Fruit fly (Drosophila melanogaster) whole organism, embryonic: ENCODE results near the gene Cdc5.

ENCODE experiments used
- Bgb ChIP-seq: fragments of 200-800 bp; sonication (Bioruptor generic); IDR thresholded peaks from 2 replicates; pipeline ENCODE4 v1.3.6; 2022; ENCODE audit warnings: missing biosample characterization, missing genetic modification characterization; ENCODE audit not compliant: partially characterized antibody
- CG10366 ChIP-seq: fragments of 200-800 bp; sonication (Bioruptor generic); IDR thresholded peaks from 2 replicates; pipeline ENCODE4 v1.3.6; 2022; ENCODE audit warnings: missing biosample characterization, missing genetic modification characterization
- CG10959 ChIP-seq: fragments of 200-800 bp; sonication (Bioruptor generic); IDR thresholded peaks from 2 replicates; pipeline ENCODE4 v1.3.6; 2022; ENCODE audit warnings: missing biosample characterization, missing genetic modification characterization
- CG13894 ChIP-seq: fragments of 200-800 bp; sonication (Bioruptor generic); optimal IDR thresholded peaks from 3 replicates; lab custom pipeline; 2018; ENCODE audit warnings: missing biosample characterization, mild to moderate bottlenecking, missing genetic modification characterization, moderate library complexity
- CG14441 ChIP-seq: fragments of 200-800 bp; sonication (Bioruptor generic); IDR thresholded peaks from 2 replicates; pipeline ENCODE4 v1.3.6; 2022; ENCODE audit warnings: missing biosample characterization, missing genetic modification characterization
- CG17802 ChIP-seq: fragments of 200-800 bp; sonication (Bioruptor generic); optimal IDR thresholded peaks from 2 replicates; lab custom pipeline; 2018; ENCODE audit warnings: missing biosample characterization, mild to moderate bottlenecking, missing genetic modification characterization, moderate library complexity
- CG17829 ChIP-seq: fragments of 200-800 bp; optimal IDR thresholded peaks from 2 replicates; lab custom pipeline; 2019; ENCODE audit warnings: missing biosample characterization, mild to moderate bottlenecking, missing genetic modification characterization, moderate library complexity
- CG1832 ChIP-seq: fragments of 200-800 bp; sonication (Bioruptor generic); optimal IDR thresholded peaks from 2 replicates; lab custom pipeline; 2017; ENCODE audit warnings: missing biosample characterization, mild to moderate bottlenecking, missing genetic modification characterization, inconsistent platforms
- CG18476 ChIP-seq: fragments of 200-800 bp; sonication (Bioruptor generic); optimal IDR thresholded peaks from 2 replicates; lab custom pipeline; 2016; ENCODE audit warnings: missing biosample characterization, mild to moderate bottlenecking, missing genetic modification characterization
- CG6683 ChIP-seq: fragments of 200-800 bp; sonication (Bioruptor generic); optimal IDR thresholded peaks from 2 replicates; lab custom pipeline; 2017; ENCODE audit warnings: missing biosample characterization, mild to moderate bottlenecking, missing genetic modification characterization, missing genetic modification reagents
- CG6765 ChIP-seq: fragments of 200-800 bp; sonication (Bioruptor generic); optimal IDR thresholded peaks from 3 replicates; lab custom pipeline; 2017; ENCODE audit warnings: missing biosample characterization, mild to moderate bottlenecking, missing genetic modification characterization
- CG7357 ChIP-seq: fragments of 200-800 bp; sonication (Bioruptor generic); IDR thresholded peaks from 3 replicates; pipeline ENCODE4 v1.3.6; 2022; ENCODE audit warnings: missing biosample characterization, missing genetic modification characterization
- CG7839 ChIP-seq: fragments of 200-800 bp; sonication (Bioruptor generic); optimal IDR thresholded peaks from 3 replicates; lab custom pipeline; 2018; ENCODE audit warnings: missing biosample characterization, mild to moderate bottlenecking, missing genetic modification characterization, moderate library complexity
- CG8089 ChIP-seq: fragments of 200-800 bp; sonication (Bioruptor generic); optimal IDR thresholded peaks from 3 replicates; lab custom pipeline; 2016; ENCODE audit warnings: missing biosample characterization, missing genetic modification characterization
- CG8944 ChIP-seq: fragments of 200-800 bp; sonication (Bioruptor generic); optimal IDR thresholded peaks from 3 replicates; lab custom pipeline; 2016; ENCODE audit warnings: missing biosample characterization, missing genetic modification characterization
- Chrac-16 ChIP-seq: fragments of 200-800 bp; sonication (Bioruptor generic); optimal IDR thresholded peaks from 3 replicates; lab custom pipeline; 2016; ENCODE audit warnings: missing biosample characterization, missing genetic modification characterization
- CkIIα-i1 ChIP-seq: fragments of 200-800 bp; sonication (Bioruptor generic); IDR thresholded peaks from 2 replicates; pipeline ENCODE4 v1.3.6; 2022; ENCODE audit warnings: missing biosample characterization, missing genetic modification characterization
- Deaf1 ChIP-seq: fragments of 200-800 bp; optimal IDR thresholded peaks from 3 replicates; lab custom pipeline; 2019; ENCODE audit warnings: missing biosample characterization, mild to moderate bottlenecking, missing genetic modification characterization, moderate library complexity
- Dip3 ChIP-seq: fragments of 200-800 bp; sonication (Bioruptor generic); optimal IDR thresholded peaks from 3 replicates; lab custom pipeline; 2016; ENCODE audit warnings: missing biosample characterization, missing genetic modification characterization
- Gsc ChIP-seq: fragments of 200-800 bp; sonication (Bioruptor generic); IDR thresholded peaks from 2 replicates; pipeline ENCODE4 v1.3.6; 2022; ENCODE audit warnings: missing biosample characterization, missing genetic modification characterization
- Hsf ChIP-seq: fragments of 200-800 bp; sonication (Bioruptor generic); optimal IDR thresholded peaks from 3 replicates; lab custom pipeline; 2016; ENCODE audit warnings: missing biosample characterization, missing genetic modification characterization
- MTF-1 ChIP-seq: fragments of 200-800 bp; sonication (Bioruptor generic); optimal IDR thresholded peaks from 2 replicates; lab custom pipeline; 2018; ENCODE audit warnings: missing biosample characterization, mild to moderate bottlenecking, missing genetic modification characterization, borderline replicate concordance
- Med ChIP-seq: fragments of 200-800 bp; sonication (Bioruptor generic); peaks from one replicate; lab custom pipeline; 2016; ENCODE audit warnings: missing biosample characterization, missing genetic modification characterization, mild to moderate bottlenecking, inconsistent platforms, moderate library complexity
- Oli ChIP-seq: fragments of 200-800 bp; sonication (Bioruptor generic); optimal IDR thresholded peaks from 2 replicates; lab custom pipeline; 2018; ENCODE audit warnings: missing biosample characterization, mild to moderate bottlenecking, missing genetic modification characterization, moderate library complexity
- Rx ChIP-seq: fragments of 200-800 bp; sonication (Bioruptor generic); IDR thresholded peaks from 2 replicates; pipeline ENCODE4 v1.3.6; 2022; ENCODE audit warnings: missing biosample characterization, missing genetic modification characterization
- Sin3A ChIP-seq: fragments of >200 bp; optimal IDR thresholded peaks from 2 replicates; lab custom pipeline; 2018
- Taf1 ChIP-seq: fragments of 200-800 bp; sonication (Bioruptor generic); IDR thresholded peaks from 2 replicates; pipeline ENCODE4 v1.3.6; 2022; ENCODE audit warnings: missing biosample characterization, missing genetic modification characterization
- amos ChIP-seq: fragments of 200-800 bp; sonication (Bioruptor generic); IDR thresholded peaks from 2 replicates; pipeline ENCODE4 v1.3.6; 2022; ENCODE audit warnings: missing biosample characterization, missing genetic modification characterization; ENCODE audit not compliant: partially characterized antibody
- chif ChIP-seq, 2 experiments: fragments of 200-800 bp; sonication (Bioruptor generic); optimal IDR thresholded peaks; 3 replicates each; lab custom pipeline; 2016; ENCODE audit warnings: missing biosample characterization in 2 of 2, missing genetic modification characterization in 2 of 2
- croc ChIP-seq: fragments of 200-800 bp; sonication (Bioruptor generic); conservative IDR thresholded peaks from 3 replicates; pipeline ENCODE4 v1.3.6; 2022; ENCODE audit warnings: missing biosample characterization, missing genetic modification characterization
- dm ChIP-seq: fragments of 200-800 bp; sonication (Bioruptor generic); optimal IDR thresholded peaks from 3 replicates; lab custom pipeline; 2016; ENCODE audit warnings: missing biosample characterization, missing genetic modification characterization
- hb ChIP-seq: fragments of 200-800 bp; sonication (Bioruptor generic); IDR thresholded peaks from 3 replicates; pipeline ENCODE4 v1.3.6; 2022; ENCODE audit warnings: missing biosample characterization, missing genetic modification characterization; ENCODE audit not compliant: partially characterized antibody
- her ChIP-seq: fragments of 200-800 bp; sonication (Bioruptor generic); optimal IDR thresholded peaks from 2 replicates; lab custom pipeline; 2016; ENCODE audit warnings: missing biosample characterization, missing genetic modification characterization
- ken ChIP-seq: fragments of 200-800 bp; sonication (Bioruptor generic); IDR thresholded peaks from 3 replicates; pipeline ENCODE4 v1.3.6; 2022; ENCODE audit warnings: missing biosample characterization, missing genetic modification characterization
- kni ChIP-seq: fragments of 200-800 bp; sonication (Bioruptor generic); optimal IDR thresholded peaks from 3 replicates; lab custom pipeline; 2017; ENCODE audit warnings: mild to moderate bottlenecking, missing biosample characterization, missing genetic modification reagents, missing genetic modification characterization
- lab ChIP-seq: fragments of 200-800 bp; sonication (Bioruptor generic); optimal IDR thresholded peaks from 3 replicates; lab custom pipeline; 2017; ENCODE audit warnings: missing biosample characterization, missing genetic modification characterization, mild to moderate bottlenecking, moderate library complexity, missing genetic modification reagents
- lbe ChIP-seq: fragments of 200-800 bp; sonication (Bioruptor generic); optimal IDR thresholded peaks from 2 replicates; lab custom pipeline; 2016; ENCODE audit warnings: missing biosample characterization, mild to moderate bottlenecking, missing genetic modification characterization
- lov ChIP-seq, 2 experiments: fragments of 200-800 bp in 1 of 2; fragments of >200 bp in 1 of 2; sonication (Bioruptor generic) in 1 of 2; IDR thresholded peaks in 1 of 2; optimal IDR thresholded peaks in 1 of 2; 2 replicates in 1 of 2; 3 replicates in 1 of 2; pipeline versions ENCODE4 v1.3.6 to Lab custom; 2017 to 2022; ENCODE audit warnings: missing biosample characterization in 1 of 2, missing genetic modification characterization in 1 of 2
- pan ChIP-seq, 4 experiments: fragments of >200 bp in 3 of 4; fragments of 200-800 bp in 1 of 4; sonication (Bioruptor generic) in 1 of 4; optimal IDR thresholded peaks in 3 of 4; IDR thresholded peaks in 1 of 4; 2 replicates each; pipeline versions ENCODE4 v1.3.6 to Lab custom; 2017 to 2022; ENCODE audit warnings: missing biosample characterization in 2 of 4, missing genetic modification characterization in 2 of 4, mixed read lengths in 1 of 4
- pros ChIP-seq: fragments of 200-800 bp; sonication (Bioruptor generic); optimal IDR thresholded peaks from 3 replicates; lab custom pipeline; 2019; ENCODE audit warnings: missing biosample characterization, mild to moderate bottlenecking, missing genetic modification characterization, moderate library complexity
- pum ChIP-seq: fragments of 200-800 bp; sonication (Bioruptor generic); optimal IDR thresholded peaks from 2 replicates; lab custom pipeline; 2016; ENCODE audit warnings: missing biosample characterization, missing genetic modification characterization
- sisA ChIP-seq: fragments of 200-800 bp; sonication (Bioruptor generic); IDR thresholded peaks from 2 replicates; pipeline ENCODE4 v1.3.6; 2022; ENCODE audit warnings: missing biosample characterization, missing genetic modification characterization
- stwl ChIP-seq: fragments of 200-800 bp; sonication (Bioruptor generic); optimal IDR thresholded peaks from 3 replicates; lab custom pipeline; 2018; ENCODE audit warnings: missing biosample characterization, mild to moderate bottlenecking, missing genetic modification characterization, moderate library complexity
- tgo ChIP-seq: fragments of 200-800 bp; sonication (Bioruptor generic); IDR thresholded peaks from 3 replicates; pipeline ENCODE4 v1.3.6; 2022; ENCODE audit warnings: missing biosample characterization, missing genetic modification characterization
- twi ChIP-seq: fragments of 200-800 bp; optimal IDR thresholded peaks from 2 replicates; lab custom pipeline; 2019; ENCODE audit warnings: missing biosample characterization, mild to moderate bottlenecking, missing genetic modification characterization, moderate library complexity
- vfl ChIP-seq: fragments of 200-800 bp; sonication (Bioruptor generic); optimal IDR thresholded peaks from 2 replicates; lab custom pipeline; 2016; ENCODE audit warnings: missing biosample characterization, missing genetic modification characterization
- zen2 ChIP-seq: fragments of 200-800 bp; sonication (Bioruptor generic); IDR thresholded peaks from 3 replicates; pipeline ENCODE4 v1.3.6; 2022; ENCODE audit warnings: missing biosample characterization, missing genetic modification characterization; ENCODE audit not compliant: partially characterized antibody

Gene Cdc5

dm6 chr3L:346656-347640 lies 14.2 kb downstream of the Cdc5 start, which contains the start of gene mth (continued):
- TF ChIP-seq Gsc (GFP tag; lab: Robert Waterston, UW): no peak
- TF ChIP-seq CG6683: no peak
- peak; percentile 92 for TF ChIP-seq CG17802
- no peak for TF ChIP-seq CG10959 (GFP tag; lab: Robert Waterston, UW)
- no peak for TF ChIP-seq pan (optimal IDR thresholded peaks at IDR 0.05; lab: Kevin White, UChicago)
- TF ChIP-seq pan (GFP tag; optimal IDR thresholded peaks at IDR 0.05 in 1 of 2, IDR thresholded peaks at IDR 0.05 in 1 of 2): peak in 1 of 2 experiments; percentile 22
- peak; percentile 96 for TF ChIP-seq amos (GFP tag; lab: Robert Waterston, UW)
- TF ChIP-seq Bgb (GFP tag; lab: Robert Waterston, UW): peak; percentile 94
- peak; percentile 51 for TF ChIP-seq CG10366 (GFP tag; lab: Robert Waterston, UW)
- TF ChIP-seq lbe (GFP tag; lab: Kevin White, UChicago): no peak
- TF ChIP-seq CG8089: peak; percentile 52
- TF ChIP-seq tgo (GFP tag; lab: Robert Waterston, UW): no peak
- peak; percentile 99 for TF ChIP-seq hb
- peak; percentile 84 for TF ChIP-seq Med (GFP tag; lab: Kevin White, UChicago)
- peak; percentile 8 for TF ChIP-seq lab
- TF ChIP-seq kni (GFP tag; lab: Kevin White, UChicago): peak; percentile 4
- peak; percentile 25 for TF ChIP-seq Deaf1
- peak; percentile 33 for TF ChIP-seq twi (tag; lab: Kevin White, UChicago)
- TF ChIP-seq croc (GFP tag; lab: Robert Waterston, UW): peak; percentile 39; the same call in 1 of the 3 replicates
- TF ChIP-seq CG8944 (GFP tag; lab: Kevin White, UChicago): peak; percentile 53
- peak; percentile 48 for TF ChIP-seq CG17829 (tag; lab: Kevin White, UChicago)
- peak; percentile 60 for TF ChIP-seq dm (GFP tag; lab: Kevin White, UChicago)
- TF ChIP-seq Chrac-16 (GFP tag; lab: Kevin White, UChicago): peak; percentile 11
- TF ChIP-seq CG14441 (GFP tag; lab: Robert Waterston, UW): peak; percentile 52; the same call in 1 of the 2 replicates
- TF ChIP-seq stwl: peak; percentile 81
- peak; percentile 3 for TF ChIP-seq Oli
- TF ChIP-seq her (GFP tag; lab: Kevin White, UChicago): peak; percentile 15
- peak; percentile 5 for TF ChIP-seq vfl (GFP tag; lab: Kevin White, UChicago)
- TF ChIP-seq pros (GFP tag; lab: Kevin White, UChicago): no peak
- TF ChIP-seq chif (GFP tag; optimal IDR thresholded peaks at IDR 0.05; lab: Kevin White, UChicago): peak in 1 of 2 experiments; percentile 15
- peak; percentile 95 for TF ChIP-seq Sin3A (lab: Kevin White, UChicago)
- no peak for TF ChIP-seq CkIIα-i1 (GFP tag; lab: Robert Waterston, UW)
- peak; percentile 36 for TF ChIP-seq CG7839 (tag; lab: Kevin White, UChicago)
- TF ChIP-seq zen2: peak; percentile 96
- TF ChIP-seq CG18476 (GFP tag; lab: Kevin White, UChicago): peak; percentile 16
- TF ChIP-seq CG6765 (GFP tag; lab: Kevin White, UChicago): no peak
- no peak; the same call in 1 of the 2 replicates for TF ChIP-seq Taf1 (GFP tag; lab: Robert Waterston, UW)
- no peak for TF ChIP-seq lov (optimal IDR thresholded peaks at IDR 0.05; lab: Kevin White, UChicago)
- no peak for TF ChIP-seq lov (GFP tag; IDR thresholded peaks at IDR 0.05; lab: Robert Waterston, UW)
- TF ChIP-seq CG7357 (GFP tag; lab: Robert Waterston, UW): peak; percentile 94
- TF ChIP-seq sisA (GFP tag; lab: Robert Waterston, UW): peak; percentile 44
- no peak for TF ChIP-seq MTF-1 (GFP tag; lab: Kevin White, UChicago)
- TF ChIP-seq ken: peak; percentile 58; the same call in 1 of the 3 replicates
- no peak for TF ChIP-seq CG1832 (GFP tag; lab: Kevin White, UChicago)
- TF ChIP-seq Rx (GFP tag; lab: Robert Waterston, UW): no peak
- TF ChIP-seq CG13894 (tag; lab: Kevin White, UChicago): peak; percentile 65
- peak; percentile 57 for TF ChIP-seq Dip3
- peak; percentile 69 for TF ChIP-seq Hsf (GFP tag; lab: Kevin White, UChicago)
- peak; percentile 35 for TF ChIP-seq pum (GFP tag; lab: Kevin White, UChicago)
